Fruit fly (Drosophila melanogaster): ENCODE measurements around the gene CG12420.

The CG12420 gene

dm6 chr3R:10268865-10269442 lies 46.5 kb downstream of the CG12420 start:
- TF ChIP-seq h (optimal IDR thresholded peaks at IDR 0.05) (no peak), Sin3A (optimal IDR thresholded peaks at IDR 0.05) (no peak), ttk (optimal IDR thresholded peaks at IDR 0.05) (no peak), Myc (optimal IDR thresholded peaks at IDR 0.05) (no peak), psq (optimal IDR thresholded peaks at IDR 0.05) (no peak), insv (optimal IDR thresholded peaks at IDR 0.05) (no peak)

- no peak for TF ChIP-seq psq (optimal IDR thresholded peaks at IDR 0.05)
- no peak for TF ChIP-seq insv (optimal IDR thresholded peaks at IDR 0.05)
- TF ChIP-seq ttk (optimal IDR thresholded peaks at IDR 0.05), result no peak
- TF ChIP-seq Myc (optimal IDR thresholded peaks at IDR 0.05), result no peak
- no peak for TF ChIP-seq Sin3A (optimal IDR thresholded peaks at IDR 0.05)
- no peak for TF ChIP-seq h (optimal IDR thresholded peaks at IDR 0.05)
These were observed 47.5 kb downstream of the CG12420 start for dm6 chr3R:10269921-10270431.

- TF ChIP-seq psq (optimal IDR thresholded peaks at IDR 0.05), result no peak
- TF ChIP-seq h (optimal IDR thresholded peaks at IDR 0.05), result no peak
- no peak for TF ChIP-seq ttk (optimal IDR thresholded peaks at IDR 0.05)
- no peak for TF ChIP-seq Myc (optimal IDR thresholded peaks at IDR 0.05)
- no peak for TF ChIP-seq insv (optimal IDR thresholded peaks at IDR 0.05)
- no peak for TF ChIP-seq Sin3A (optimal IDR thresholded peaks at IDR 0.05)
These were observed 50.2 kb downstream of the CG12420 start for dm6 chr3R:10272695-10273094.
